Worm (Caenorhabditis elegans) whole organism, L1 larva: Measurements from ENCODE around the gene C35A11.2.

Source experiments
- C34B4.2 ChIP-seq: sonication (generic microtip); optimal IDR thresholded peaks from 2 replicates; lab custom pipeline; 2017; ENCODE audit warnings: mild to moderate bottlenecking, missing genetic modification characterization, missing compliant biosample characterization
- dpl-1 ChIP-seq, 3 experiments: fragments of 150-350 bp in 2 of 3; sonication (generic microtip) in 1 of 3; optimal IDR thresholded peaks; 2 replicates each; lab custom pipeline; 2014 to 2017; ENCODE audit warnings: missing biosample characterization in 3 of 3, missing genetic modification characterization in 3 of 3, missing genetic modification reagents in 3 of 3
- egl-27 ChIP-seq, 2 experiments: fragments of 150-350 bp in 1 of 2; sonication (generic microtip); optimal IDR thresholded peaks; 3 replicates each; lab custom pipeline; 2017 to 2018; ENCODE audit warnings: missing biosample characterization in 2 of 2, missing genetic modification characterization in 2 of 2, missing genetic modification reagents in 2 of 2
- elt-3 ChIP-seq, 6 experiments: fragments of 150-350 bp in 1 of 6; sonication (generic microtip); optimal IDR thresholded peaks; 2 replicates each; lab custom pipeline; 2017 to 2018; ENCODE audit warnings: missing biosample characterization in 6 of 6, missing genetic modification characterization in 6 of 6, inconsistent platforms in 1 of 6
- fos-1 ChIP-seq: fragments of 150-350 bp; optimal IDR thresholded peaks from 2 replicates; lab custom pipeline; 2014; ENCODE audit warnings: missing biosample characterization, missing genetic modification characterization
- lin-15B ChIP-seq: fragments of 150-350 bp; sonication (generic microtip); optimal IDR thresholded peaks from 3 replicates; lab custom pipeline; 2014; ENCODE audit warnings: missing biosample characterization, missing genetic modification characterization
- lin-39 ChIP-seq: fragments of 150-350 bp; optimal IDR thresholded peaks from 2 replicates; lab custom pipeline; 2014; ENCODE audit warnings: missing biosample characterization, missing genetic modification reagents, missing genetic modification characterization
- mep-1 ChIP-seq: fragments of 150-350 bp; optimal IDR thresholded peaks from 2 replicates; lab custom pipeline; 2014; ENCODE audit warnings: missing biosample characterization, missing genetic modification characterization
- nhr-11 ChIP-seq: fragments of 150-350 bp; optimal IDR thresholded peaks from 2 replicates; lab custom pipeline; 2014; ENCODE audit warnings: missing biosample characterization, missing genetic modification characterization
- nhr-237 ChIP-seq: fragments of 150-350 bp; optimal IDR thresholded peaks from 2 replicates; lab custom pipeline; 2014; ENCODE audit warnings: missing biosample characterization, missing genetic modification characterization
- skn-1 ChIP-seq: fragments of 150-350 bp; optimal IDR thresholded peaks from 2 replicates; lab custom pipeline; 2014; ENCODE audit warnings: missing biosample characterization, missing genetic modification characterization
- unc-62 ChIP-seq: fragments of 150-350 bp; optimal IDR thresholded peaks from 2 replicates; lab custom pipeline; 2014; ENCODE audit warnings: missing biosample characterization, missing genetic modification reagents, missing genetic modification characterization
- zag-1 ChIP-seq: fragments of 150-350 bp; optimal IDR thresholded peaks from 2 replicates; lab custom pipeline; 2014; ENCODE audit warnings: missing biosample characterization, missing genetic modification characterization
- ztf-4 ChIP-seq: fragments of 150-350 bp; optimal IDR thresholded peaks from 2 replicates; lab custom pipeline; 2014; ENCODE audit warnings: missing biosample characterization, missing genetic modification characterization

- TF ChIP-seq lin-15B (tag; lab: Kevin White, UChicago): no peak
- TF ChIP-seq mep-1 (tag; lab: Kevin White, UChicago): no peak
- TF ChIP-seq zag-1 (tag; lab: Kevin White, UChicago): no peak
- no peak for TF ChIP-seq C34B4.2 (tag; lab: Kevin White, UChicago)
- no peak for TF ChIP-seq skn-1 (tag; lab: Kevin White, UChicago)
- no peak for TF ChIP-seq egl-27 (tag; optimal IDR thresholded peaks at IDR 0.05; lab: Kevin White, UChicago)
- no peak for TF ChIP-seq elt-3 (tag; optimal IDR thresholded peaks at IDR 0.05; lab: Kevin White, UChicago)
- TF ChIP-seq nhr-11: no peak
- no peak for TF ChIP-seq fos-1 (tag; lab: Kevin White, UChicago)
- TF ChIP-seq lin-39: no peak
- no peak for TF ChIP-seq dpl-1 (GFP tag; optimal IDR thresholded peaks at IDR 0.05; lab: Kevin White, UChicago)
- no peak for TF ChIP-seq unc-62
- no peak for TF ChIP-seq nhr-237 (tag; lab: Kevin White, UChicago)
- no peak for TF ChIP-seq ztf-4 (tag; lab: Kevin White, UChicago)
Observed at ce11 chrV:5362220-5362619, 23.9 kb upstream of the C35A11.2 start.
